Worm (Caenorhabditis elegans) whole organism, L1 larva: ENCODE results near the gene lgl-1.

Experiments
- C34B4.2 ChIP-seq: sonication (generic microtip); optimal IDR thresholded peaks from 2 replicates; lab custom pipeline; 2017; ENCODE audit warnings: mild to moderate bottlenecking, missing genetic modification characterization, missing compliant biosample characterization
- F16B12.6 ChIP-seq: fragments of 150-350 bp; optimal IDR thresholded peaks from 2 replicates; lab custom pipeline; 2014; ENCODE audit warnings: missing biosample characterization, missing genetic modification characterization
- Y116A8C.19 ChIP-seq: sonication (generic microtip); optimal IDR thresholded peaks from 2 replicates; lab custom pipeline; 2016; ENCODE audit warnings: missing compliant biosample characterization, missing genetic modification characterization, borderline replicate concordance
- ama-1 ChIP-seq: fragments of 150-350 bp; optimal IDR thresholded peaks from 2 replicates; lab custom pipeline; 2014
- ceh-8 ChIP-seq: fragments of 200-800 bp; sonication (Bioruptor generic); optimal IDR thresholded peaks from 2 replicates; lab custom pipeline; 2018; ENCODE audit warnings: mild to moderate bottlenecking, missing genetic modification characterization, moderate library complexity, missing compliant biosample characterization
- ceh-82 ChIP-seq, 3 experiments: fragments of 150-350 bp in 1 of 3; sonication (generic microtip) in 2 of 3; optimal IDR thresholded peaks; 2 replicates each; lab custom pipeline; 2014 to 2017; ENCODE audit warnings: missing biosample characterization in 3 of 3, missing genetic modification characterization in 3 of 3
- ceh-88 ChIP-seq: fragments of 200-800 bp; sonication (Bioruptor generic); IDR thresholded peaks from 2 replicates; pipeline ENCODE4 v1.3.6; 2022; ENCODE audit warnings: missing genetic modification characterization, missing compliant biosample characterization
- dpl-1 ChIP-seq, 3 experiments: fragments of 150-350 bp in 2 of 3; sonication (generic microtip) in 1 of 3; optimal IDR thresholded peaks; 2 replicates each; lab custom pipeline; 2014 to 2017; ENCODE audit warnings: missing biosample characterization in 3 of 3, missing genetic modification characterization in 3 of 3, missing genetic modification reagents in 3 of 3
- efl-1 ChIP-seq, 4 experiments: fragments of 150-350 bp; optimal IDR thresholded peaks in 3 of 4; peaks in 1 of 4; 1 replicate in 1 of 4; 2 replicates in 3 of 4; lab custom pipeline; 2014; ENCODE audit warnings: missing biosample characterization in 2 of 4, missing genetic modification characterization in 2 of 4, missing genetic modification reagents in 2 of 4
- egl-13 ChIP-seq: sonication (generic microtip); optimal IDR thresholded peaks from 2 replicates; lab custom pipeline; 2016; ENCODE audit warnings: missing genotype, missing genetic modification reagents, missing genetic modification characterization, missing compliant biosample characterization
- elt-3 ChIP-seq, 6 experiments: fragments of 150-350 bp in 1 of 6; sonication (generic microtip); optimal IDR thresholded peaks; 2 replicates each; lab custom pipeline; 2017 to 2018; ENCODE audit warnings: missing biosample characterization in 6 of 6, missing genetic modification characterization in 6 of 6, inconsistent platforms in 1 of 6
- ets-5 ChIP-seq: fragments of 200-800 bp; sonication (Bioruptor generic); IDR thresholded peaks from 2 replicates; pipeline ENCODE4 v1.3.6; 2022; ENCODE audit warnings: missing genetic modification characterization, missing compliant biosample characterization
- fkh-4 ChIP-seq: sonication (generic microtip); optimal IDR thresholded peaks from 2 replicates; lab custom pipeline; 2016; ENCODE audit warnings: missing compliant biosample characterization, missing genetic modification characterization, borderline replicate concordance
- fkh-8 ChIP-seq: sonication (generic microtip); optimal IDR thresholded peaks from 2 replicates; lab custom pipeline; 2016; ENCODE audit warnings: mild to moderate bottlenecking, missing genetic modification characterization, missing compliant biosample characterization
- fos-1 ChIP-seq: fragments of 150-350 bp; optimal IDR thresholded peaks from 2 replicates; lab custom pipeline; 2014; ENCODE audit warnings: missing biosample characterization, missing genetic modification characterization
- grh-1 ChIP-seq: fragments of 200-800 bp; sonication (Bioruptor generic); IDR thresholded peaks from 2 replicates; pipeline ENCODE4 v1.3.6; 2022; ENCODE audit warnings: missing genetic modification reagents, missing genetic modification characterization, missing compliant biosample characterization
- hpl-2 ChIP-seq: fragments of 150-350 bp; optimal IDR thresholded peaks from 2 replicates; lab custom pipeline; 2014; ENCODE audit warnings: missing biosample characterization, missing genetic modification reagents, missing genetic modification characterization
- irx-1 ChIP-seq: sonication (generic microtip); optimal IDR thresholded peaks from 2 replicates; lab custom pipeline; 2016; ENCODE audit warnings: missing genetic modification characterization, missing compliant biosample characterization
- jun-1 ChIP-seq: fragments of 150-350 bp; optimal IDR thresholded peaks from 2 replicates; lab custom pipeline; 2014; ENCODE audit warnings: missing biosample characterization, missing genetic modification reagents, missing genetic modification characterization
- lin-14 ChIP-seq: fragments of 200-800 bp; sonication (Bioruptor generic); optimal IDR thresholded peaks from 2 replicates; lab custom pipeline; 2018; ENCODE audit warnings: mild to moderate bottlenecking, missing genetic modification characterization, moderate library complexity, missing compliant biosample characterization
- lin-15B ChIP-seq: fragments of 150-350 bp; sonication (generic microtip); optimal IDR thresholded peaks from 3 replicates; lab custom pipeline; 2014; ENCODE audit warnings: missing biosample characterization, missing genetic modification characterization
- lin-35 ChIP-seq, 2 experiments: fragments of 150-350 bp; optimal IDR thresholded peaks; 2 replicates each; lab custom pipeline; 2014; ENCODE audit warnings: missing biosample characterization in 2 of 2, missing genetic modification characterization in 2 of 2, missing genetic modification reagents in 2 of 2
- lir-3 ChIP-seq: sonication (generic microtip); optimal IDR thresholded peaks from 2 replicates; lab custom pipeline; 2016; ENCODE audit warnings: mild to moderate bottlenecking, missing genetic modification characterization, moderate library complexity, missing compliant biosample characterization; ENCODE audit not compliant: poor library complexity
- mab-9 ChIP-seq: fragments of 200-800 bp; sonication (Bioruptor generic); IDR thresholded peaks from 2 replicates; pipeline ENCODE4 v1.3.6; 2022; ENCODE audit warnings: missing genetic modification reagents, missing genetic modification characterization, missing compliant biosample characterization
- mef-2 ChIP-seq: fragments of 150-350 bp; optimal IDR thresholded peaks from 2 replicates; lab custom pipeline; 2014; ENCODE audit warnings: missing biosample characterization, missing genetic modification characterization
- nhr-11 ChIP-seq: fragments of 150-350 bp; optimal IDR thresholded peaks from 2 replicates; lab custom pipeline; 2014; ENCODE audit warnings: missing biosample characterization, missing genetic modification characterization
- nhr-12 ChIP-seq: sonication (generic microtip); optimal IDR thresholded peaks from 2 replicates; lab custom pipeline; 2017; ENCODE audit warnings: missing biosample characterization, missing genetic modification characterization
- nhr-19 ChIP-seq: fragments of 200-800 bp; sonication (Bioruptor generic); conservative IDR thresholded peaks from 2 replicates; pipeline ENCODE4 v1.3.6; 2022; ENCODE audit warnings: missing genetic modification characterization, missing compliant biosample characterization
- nhr-47 ChIP-seq: sonication (generic microtip); optimal IDR thresholded peaks from 2 replicates; lab custom pipeline; 2016; ENCODE audit warnings: mild to moderate bottlenecking, missing genetic modification characterization, moderate library complexity, missing compliant biosample characterization
- nhr-71 ChIP-seq: sonication (generic microtip); optimal IDR thresholded peaks from 2 replicates; lab custom pipeline; 2016; ENCODE audit warnings: mild to moderate bottlenecking, missing genetic modification characterization, moderate library complexity, missing compliant biosample characterization
- nhr-85 ChIP-seq: sonication (generic microtip); peaks from one replicate; lab custom pipeline; 2016; ENCODE audit warnings: missing genetic modification characterization, inconsistent platforms, missing compliant biosample characterization
- pax-3 ChIP-seq: fragments of 200-800 bp; sonication (Bioruptor generic); optimal IDR thresholded peaks from 2 replicates; lab custom pipeline; 2018; ENCODE audit warnings: mild to moderate bottlenecking, missing genetic modification characterization, moderate library complexity, missing compliant biosample characterization
- pqm-1 ChIP-seq: sonication (generic microtip); optimal IDR thresholded peaks from 3 replicates; lab custom pipeline; 2017; ENCODE audit warnings: missing biosample characterization, missing genetic modification characterization
- rnt-1 ChIP-seq: sonication (generic microtip); optimal IDR thresholded peaks from 2 replicates; lab custom pipeline; 2016; ENCODE audit warnings: mild to moderate bottlenecking, missing genetic modification characterization, moderate library complexity, missing compliant biosample characterization
- skn-1 ChIP-seq: fragments of 150-350 bp; optimal IDR thresholded peaks from 2 replicates; lab custom pipeline; 2014; ENCODE audit warnings: missing biosample characterization, missing genetic modification characterization
- snpc-4 ChIP-seq: fragments of 150-350 bp; optimal IDR thresholded peaks from 2 replicates; lab custom pipeline; 2014; ENCODE audit warnings: missing biosample characterization, missing genetic modification characterization
- snu-23 ChIP-seq: sonication (generic microtip); optimal IDR thresholded peaks from 2 replicates; lab custom pipeline; 2016; ENCODE audit warnings: missing genetic modification characterization, missing compliant biosample characterization
- sox-4 ChIP-seq: sonication (generic microtip); optimal IDR thresholded peaks from 2 replicates; lab custom pipeline; 2016; ENCODE audit warnings: missing genetic modification characterization, missing compliant biosample characterization
- sptf-1 ChIP-seq: fragments of 150-350 bp; optimal IDR thresholded peaks from 2 replicates; lab custom pipeline; 2014; ENCODE audit warnings: missing biosample characterization, missing genetic modification characterization
- swsn-7 ChIP-seq: sonication (generic microtip); optimal IDR thresholded peaks from 2 replicates; lab custom pipeline; 2016; ENCODE audit warnings: missing genetic modification characterization, missing compliant biosample characterization
- tbx-2 ChIP-seq: sonication (generic microtip); optimal IDR thresholded peaks from 2 replicates; lab custom pipeline; 2016; ENCODE audit warnings: missing genetic modification characterization, missing compliant biosample characterization
- tlp-1 ChIP-seq: fragments of 150-350 bp; optimal IDR thresholded peaks from 2 replicates; lab custom pipeline; 2014; ENCODE audit warnings: missing biosample characterization, missing genetic modification characterization
- unc-86 ChIP-seq: sonication (generic microtip); optimal IDR thresholded peaks from 2 replicates; lab custom pipeline; 2016; ENCODE audit warnings: missing genetic modification characterization, missing compliant biosample characterization
- vab-15 ChIP-seq: sonication (generic microtip); optimal IDR thresholded peaks from 2 replicates; lab custom pipeline; 2017; ENCODE audit warnings: missing genotype, mild to moderate bottlenecking, missing genetic modification characterization, missing compliant biosample characterization
- ztf-11 ChIP-seq, 2 experiments: sonication (generic microtip); optimal IDR thresholded peaks; 2 replicates each; lab custom pipeline; 2016 to 2017; ENCODE audit warnings: missing genetic modification characterization in 2 of 2, missing biosample characterization in 1 of 2, missing compliant biosample characterization in 1 of 2
- ztf-4 ChIP-seq: fragments of 150-350 bp; optimal IDR thresholded peaks from 2 replicates; lab custom pipeline; 2014; ENCODE audit warnings: missing biosample characterization, missing genetic modification characterization

The lgl-1 gene

ce11 chrX:915510-915909, 44.6 kb upstream of the lgl-1 start, which contains the start of gene sel-12 (continued):
- TF ChIP-seq ceh-88 (GFP tag; lab: Robert Waterston, UW) (no peak), elt-3 (tag; optimal IDR thresholded peaks at IDR 0.05; lab: Kevin White, UChicago) (no peak)
- TF ChIP-seq, all 84 proteins: peak for 12

ce11 chrX:912990-913389, 42.1 kb upstream of the lgl-1 start, which contains the start of gene F35H12.6:
Gene F35H12.6, plus strand, starts transcription at chrX:913290.
- TF ChIP-seq nhr-12 (tag; lab: Kevin White, UChicago) (no peak), vab-15 (tag; lab: Kevin White, UChicago) (no peak), jun-1 (no peak), lir-3 (no peak), tlp-1 (tag; lab: Kevin White, UChicago) (no peak), Y116A8C.19 (tag; lab: Kevin White, UChicago) (no peak), fkh-4 (tag; lab: Kevin White, UChicago) (no peak), irx-1 (tag; lab: Kevin White, UChicago) (no peak), lin-15B (tag; lab: Kevin White, UChicago) (no peak), ceh-82 (tag; optimal IDR thresholded peaks at IDR 0.05; lab: Kevin White, UChicago) (no peak), dpl-1 (GFP tag; optimal IDR thresholded peaks at IDR 0.05; lab: Kevin White, UChicago) (no peak), rnt-1 (tag; lab: Kevin White, UChicago) (no peak), nhr-11 (no peak), ets-5 (GFP tag; lab: Robert Waterston, UW) (no peak), ama-1 (lab: Kevin White, UChicago) (no peak)
- TF ChIP-seq, all 84 proteins: peak for 0

ce11 chrX:912564-912963, 41.7 kb upstream of the lgl-1 start:
- TF ChIP-seq tbx-2 (tag; lab: Kevin White, UChicago) (no peak), hpl-2 (no peak), tlp-1 (tag; lab: Kevin White, UChicago) (no peak), nhr-85 (tag; lab: Kevin White, UChicago) (peak; percentile 18), nhr-19 (GFP tag; lab: Robert Waterston, UW) (no peak), nhr-47 (tag; lab: Kevin White, UChicago) (peak; percentile 21), grh-1 (GFP tag; lab: Robert Waterston, UW) (no peak), pax-3 (peak; percentile 1), egl-13 (tag; lab: Kevin White, UChicago) (no peak), ceh-8 (GFP tag; lab: Kevin White, UChicago) (no peak), fkh-8 (peak; percentile 65), nhr-71 (tag; lab: Kevin White, UChicago) (peak; percentile 31), lin-14 (peak; percentile 43)

- TF ChIP-seq C34B4.2 = no peak
- peak; percentile 53 for TF ChIP-seq nhr-71 (tag; lab: Kevin White, UChicago)
- no peak for TF ChIP-seq fos-1 (tag; lab: Kevin White, UChicago)
- TF ChIP-seq lin-15B (tag; lab: Kevin White, UChicago) = no peak
- no peak for TF ChIP-seq pqm-1 (tag; lab: Kevin White, UChicago)
- no peak for TF ChIP-seq ets-5 (GFP tag; lab: Robert Waterston, UW)
- TF ChIP-seq fkh-8 = peak; percentile 78
- no peak for TF ChIP-seq mab-9 (GFP tag; lab: Robert Waterston, UW)
- TF ChIP-seq egl-13 (tag; lab: Kevin White, UChicago) = peak; percentile 76
- peak; percentile 27 for TF ChIP-seq pax-3
- TF ChIP-seq hpl-2 = no peak
- peak; percentile 45 for TF ChIP-seq swsn-7 (tag; lab: Kevin White, UChicago)
- TF ChIP-seq F16B12.6 (tag; lab: Kevin White, UChicago) = no peak
- no peak for TF ChIP-seq sox-4 (tag; lab: Kevin White, UChicago)
- no peak for TF ChIP-seq ceh-88 (GFP tag; lab: Robert Waterston, UW)
- peak; percentile 58 for TF ChIP-seq unc-86 (tag; lab: Kevin White, UChicago)
- TF ChIP-seq snu-23 (GFP tag; lab: Kevin White, UChicago) = peak; percentile 34
- no peak for TF ChIP-seq Y116A8C.19 (tag; lab: Kevin White, UChicago)
- no peak for TF ChIP-seq snpc-4 (tag; lab: Kevin White, UChicago)
- no peak for TF ChIP-seq ztf-11 (tag; optimal IDR thresholded peaks at IDR 0.05; lab: Kevin White, UChicago)
- TF ChIP-seq skn-1 (tag; lab: Kevin White, UChicago) = peak; percentile 9
- TF ChIP-seq efl-1 (optimal IDR thresholded peaks at IDR 0.05; lab: Kevin White, UChicago) = no peak
- peak in 1 of 2 experiments; percentile 43 for TF ChIP-seq efl-1 (GFP tag; optimal IDR thresholded peaks at IDR 0.05 in 1 of 2; lab: Kevin White, UChicago)
- no peak for TF ChIP-seq ztf-4 (tag; lab: Kevin White, UChicago)
- no peak for TF ChIP-seq tlp-1 (tag; lab: Kevin White, UChicago)
- no peak for TF ChIP-seq mef-2 (tag; lab: Kevin White, UChicago)
- TF ChIP-seq nhr-85 (tag; lab: Kevin White, UChicago) = no peak
- no peak for TF ChIP-seq sptf-1 (tag; lab: Kevin White, UChicago)
- TF ChIP-seq lin-35 (GFP tag; optimal IDR thresholded peaks at IDR 0.05; lab: Kevin White, UChicago) = peak in 1 of 2 experiments; percentile 2
- no peak for TF ChIP-seq grh-1 (GFP tag; lab: Robert Waterston, UW)
Observed at ce11 chrX:910337-910736, 39.4 kb upstream of the lgl-1 start.
